Worm (Caenorhabditis elegans): Measurements from ENCODE around the gene pat-2.

DNA sequence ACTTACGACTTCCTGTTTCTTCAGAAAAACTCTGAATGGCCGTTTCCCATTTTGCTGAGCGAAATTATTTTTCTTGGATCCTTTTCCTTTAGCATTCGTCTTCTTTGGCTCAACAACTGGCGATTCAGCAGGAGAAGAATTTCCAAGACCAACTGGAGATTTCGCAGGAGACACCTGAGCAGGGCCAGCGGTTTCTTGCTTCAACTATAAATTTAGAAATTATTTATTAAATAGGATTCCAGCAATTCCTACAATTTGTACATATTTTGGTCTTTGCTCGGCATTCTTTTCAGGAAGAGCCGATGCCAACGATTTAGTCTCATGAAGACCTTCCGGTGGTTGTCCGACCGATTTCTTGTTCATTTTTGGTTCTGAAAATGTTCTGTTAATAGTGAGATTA is 30.8 kb downstream of the pat-2 start, which contains the start of gene F44E2.8:
- TF ChIP-seq ceh-82 (tag; optimal IDR thresholded peaks at IDR 0.05) (no peak), nhr-12 (tag; optimal IDR thresholded peaks at IDR 0.05) (no peak), unc-62 (GFP tag; optimal IDR thresholded peaks at IDR 0.05) (no peak), ztf-11 (tag; optimal IDR thresholded peaks at IDR 0.05) (no peak), unc-39 (tag; optimal IDR thresholded peaks at IDR 0.05) (no peak), lin-39 (tag; optimal IDR thresholded peaks at IDR 0.05) (no peak), elt-3 (tag; optimal IDR thresholded peaks at IDR 0.05) (no peak), ama-1 (optimal IDR thresholded peaks at IDR 0.05) (no peak), ceh-28 (tag; optimal IDR thresholded peaks at IDR 0.05) (no peak), mdl-1 (tag; optimal IDR thresholded peaks at IDR 0.05) (no peak), nhr-77 (tag; optimal IDR thresholded peaks at IDR 0.05) (no peak)

Measured in whole organism, L3 larva.